Fruit fly (Drosophila melanogaster) Kc167 (cell line): ENCODE measurements around the gene CG5611.

ENCODE experiments used
- Sin3A ChIP-seq: fragments of >200 bp; optimal IDR thresholded peaks from 2 replicates; lab custom pipeline; 2018; ENCODE audit warnings: missing external identifiers
- h ChIP-seq: fragments of >200 bp; optimal IDR thresholded peaks from 3 replicates; lab custom pipeline; 2018; ENCODE audit warnings: missing external identifiers
- psq ChIP-seq: fragments of >200 bp; optimal IDR thresholded peaks from 2 replicates; lab custom pipeline; 2017; ENCODE audit warnings: missing external identifiers

DNA sequence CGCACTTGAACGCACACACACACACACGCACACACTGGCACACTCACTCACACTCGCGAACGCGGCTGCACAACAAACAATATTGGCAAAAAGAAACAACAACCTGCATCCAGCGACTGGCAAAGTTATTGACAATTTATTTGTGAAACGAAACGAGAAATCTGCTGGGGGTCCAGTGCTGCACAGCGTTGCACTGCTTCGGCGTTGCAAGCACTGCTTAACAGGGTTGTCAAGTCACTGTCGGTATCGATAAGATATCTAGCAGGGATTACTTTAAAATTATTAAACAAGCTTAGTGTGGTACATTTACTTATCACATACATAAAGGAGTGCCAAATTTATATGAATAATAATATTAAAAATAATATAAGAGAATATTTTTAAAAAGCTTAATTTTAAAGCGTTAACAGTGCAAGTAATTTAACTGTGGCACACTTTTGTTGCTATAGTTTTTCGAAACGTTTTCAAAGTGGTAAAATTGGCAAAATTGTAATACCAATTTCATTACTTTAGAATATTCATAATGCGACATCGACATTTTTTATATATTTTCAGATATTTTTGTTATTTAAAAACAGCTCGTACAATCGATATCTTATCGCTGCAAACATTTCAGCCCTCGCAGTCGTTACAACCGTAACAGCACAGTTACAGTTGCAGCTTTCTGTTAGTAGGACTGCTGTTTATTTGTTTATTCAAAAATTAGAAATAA, 28.5 kb downstream of the CG5611 start, which contains the start of the genes dsd and Tusp:
- TF ChIP-seq h (lab: Kevin White, UChicago) (no peak), psq (lab: Kevin White, UChicago) (no peak), Sin3A (lab: Kevin White, UChicago) (no peak)
